Worm (Caenorhabditis elegans) whole organism, late embryonic: ENCODE results near the gene aqp-5.

Experiments
- C08G9.2 ChIP-seq: sonication (generic microtip); optimal IDR thresholded peaks from 2 replicates; lab custom pipeline; 2016; ENCODE audit warnings: mild to moderate bottlenecking, missing genetic modification characterization, moderate library complexity, missing compliant biosample characterization
- T23F11.4 ChIP-seq: fragments of 200-800 bp; sonication (Bioruptor generic); optimal IDR thresholded peaks from 2 replicates; lab custom pipeline; 2018; ENCODE audit warnings: mild to moderate bottlenecking, missing genetic modification characterization, missing compliant biosample characterization
- ama-1 ChIP-seq: fragments of 150-350 bp; optimal IDR thresholded peaks from 2 replicates; lab custom pipeline; 2014
- ceh-19 ChIP-seq: fragments of 200-800 bp; sonication (Bioruptor generic); optimal IDR thresholded peaks from 2 replicates; lab custom pipeline; 2018; ENCODE audit warnings: mild to moderate bottlenecking, missing genetic modification characterization, missing compliant biosample characterization
- ceh-2 ChIP-seq: sonication (generic microtip); optimal IDR thresholded peaks from 2 replicates; lab custom pipeline; 2016; ENCODE audit warnings: missing genotype, missing genetic modification characterization, missing compliant biosample characterization
- ceh-24 ChIP-seq: sonication (generic microtip); optimal IDR thresholded peaks from 2 replicates; lab custom pipeline; 2016; ENCODE audit warnings: mild to moderate bottlenecking, missing genetic modification characterization, missing compliant biosample characterization
- ceh-34 ChIP-seq: sonication (generic microtip); optimal IDR thresholded peaks from 2 replicates; lab custom pipeline; 2016; ENCODE audit warnings: mild to moderate bottlenecking, missing genetic modification characterization, missing compliant biosample characterization
- ceh-48 ChIP-seq: sonication (generic microtip); optimal IDR thresholded peaks from 2 replicates; lab custom pipeline; 2016; ENCODE audit warnings: missing genetic modification characterization, inconsistent platforms, missing compliant biosample characterization
- ceh-6 ChIP-seq: fragments of 200-800 bp; sonication (Bioruptor generic); optimal IDR thresholded peaks from 2 replicates; lab custom pipeline; 2018; ENCODE audit warnings: mild to moderate bottlenecking, missing genetic modification characterization, missing compliant biosample characterization
- ceh-9 ChIP-seq: sonication (generic microtip); optimal IDR thresholded peaks from 2 replicates; lab custom pipeline; 2016; ENCODE audit warnings: mild to moderate bottlenecking, missing genetic modification characterization, inconsistent platforms, missing compliant biosample characterization
- che-1 ChIP-seq: sonication (generic microtip); optimal IDR thresholded peaks from 2 replicates; lab custom pipeline; 2016; ENCODE audit warnings: mild to moderate bottlenecking, missing genetic modification characterization, missing compliant biosample characterization
- dmd-4 ChIP-seq: sonication (generic microtip); optimal IDR thresholded peaks from 2 replicates; lab custom pipeline; 2016; ENCODE audit warnings: borderline replicate concordance, missing genetic modification characterization, missing compliant biosample characterization
- dve-1 ChIP-seq: sonication (generic microtip); optimal IDR thresholded peaks from 2 replicates; lab custom pipeline; 2017; ENCODE audit warnings: antibody characterized with exemption, mild to moderate bottlenecking, missing genetic modification characterization, missing compliant biosample characterization
- ets-4 ChIP-seq: sonication (generic microtip); optimal IDR thresholded peaks from 2 replicates; lab custom pipeline; 2016; ENCODE audit warnings: missing genetic modification characterization, missing compliant biosample characterization
- eyg-1 ChIP-seq: sonication (generic microtip); optimal IDR thresholded peaks from 2 replicates; lab custom pipeline; 2016; ENCODE audit warnings: missing genotype, missing genetic modification characterization, missing compliant biosample characterization
- fax-1 ChIP-seq: sonication (generic microtip); optimal IDR thresholded peaks from 2 replicates; lab custom pipeline; 2016; ENCODE audit warnings: missing genotype, missing genetic modification characterization, missing compliant biosample characterization
- gmeb-2 ChIP-seq: sonication (generic microtip); optimal IDR thresholded peaks from 2 replicates; lab custom pipeline; 2016; ENCODE audit warnings: missing genetic modification characterization, inconsistent platforms, missing compliant biosample characterization
- hlh-13 ChIP-seq: fragments of 200-800 bp; sonication (Bioruptor generic); optimal IDR thresholded peaks from 2 replicates; lab custom pipeline; 2018; ENCODE audit warnings: mild to moderate bottlenecking, missing genetic modification characterization, missing compliant biosample characterization
- hlh-15 ChIP-seq: sonication (generic microtip); optimal IDR thresholded peaks from 2 replicates; lab custom pipeline; 2016; ENCODE audit warnings: missing genetic modification characterization, missing compliant biosample characterization
- hlh-30 ChIP-seq: sonication (generic microtip); optimal IDR thresholded peaks from 2 replicates; lab custom pipeline; 2017; ENCODE audit warnings: antibody characterized with exemption, missing genetic modification characterization, missing compliant biosample characterization; ENCODE audit not compliant: insufficient read depth
- lim-6 ChIP-seq: sonication (generic microtip); optimal IDR thresholded peaks from 2 replicates; lab custom pipeline; 2016; ENCODE audit warnings: missing genetic modification characterization, missing compliant biosample characterization
- madf-2 ChIP-seq: sonication (generic microtip); optimal IDR thresholded peaks from 2 replicates; lab custom pipeline; 2017; ENCODE audit warnings: missing genetic modification characterization, missing compliant biosample characterization
- nhr-11 ChIP-seq: fragments of 150-350 bp; optimal IDR thresholded peaks from 2 replicates; lab custom pipeline; 2014; ENCODE audit warnings: missing biosample characterization, missing genetic modification characterization
- odd-2 ChIP-seq: sonication (generic microtip); optimal IDR thresholded peaks from 2 replicates; lab custom pipeline; 2017; ENCODE audit warnings: antibody characterized with exemption, mild to moderate bottlenecking, missing genetic modification characterization, missing compliant biosample characterization
- pat-9 ChIP-seq: fragments of 200-800 bp; sonication (Bioruptor generic); optimal IDR thresholded peaks from 2 replicates; lab custom pipeline; 2018; ENCODE audit warnings: mild to moderate bottlenecking, missing genetic modification characterization, moderate library complexity, missing compliant biosample characterization
- pax-1 ChIP-seq: fragments of 150-350 bp; optimal IDR thresholded peaks from 2 replicates; lab custom pipeline; 2014; ENCODE audit warnings: missing biosample characterization, missing genetic modification characterization
- pha-4 ChIP-seq: fragments of 150-350 bp; optimal IDR thresholded peaks from 2 replicates; lab custom pipeline; 2018; ENCODE audit warnings: missing biosample characterization, missing genetic modification reagents, missing genetic modification characterization
- pqm-1 ChIP-seq: sonication (generic microtip); optimal IDR thresholded peaks from 2 replicates; lab custom pipeline; 2016; ENCODE audit warnings: missing genetic modification characterization, missing compliant biosample characterization
- ref-2 ChIP-seq: sonication (generic microtip); optimal IDR thresholded peaks from 2 replicates; lab custom pipeline; 2016; ENCODE audit warnings: missing genetic modification characterization, missing compliant biosample characterization
- rnt-1 ChIP-seq: sonication (generic microtip); optimal IDR thresholded peaks from 2 replicates; lab custom pipeline; 2016; ENCODE audit warnings: missing genetic modification characterization, missing compliant biosample characterization
- sox-4 ChIP-seq: sonication (generic microtip); optimal IDR thresholded peaks from 2 replicates; lab custom pipeline; 2017; ENCODE audit warnings: mild to moderate bottlenecking, missing genetic modification characterization, inconsistent platforms, missing compliant biosample characterization
- syd-9 ChIP-seq: sonication (generic microtip); optimal IDR thresholded peaks from 2 replicates; lab custom pipeline; 2016; ENCODE audit warnings: mild to moderate bottlenecking, missing genetic modification characterization, moderate library complexity, missing compliant biosample characterization
- tbx-2 ChIP-seq: sonication (generic microtip); optimal IDR thresholded peaks from 2 replicates; lab custom pipeline; 2016; ENCODE audit warnings: missing genetic modification characterization, missing compliant biosample characterization
- unc-42 ChIP-seq: sonication (generic microtip); optimal IDR thresholded peaks from 2 replicates; lab custom pipeline; 2016; ENCODE audit warnings: missing genotype, missing genetic modification characterization, missing compliant biosample characterization
- zip-5 ChIP-seq: sonication (generic microtip); optimal IDR thresholded peaks from 2 replicates; lab custom pipeline; 2016; ENCODE audit warnings: missing genetic modification characterization, missing compliant biosample characterization
- ztf-16 ChIP-seq: sonication (generic microtip); optimal IDR thresholded peaks from 2 replicates; lab custom pipeline; 2017; ENCODE audit warnings: missing genetic modification characterization, missing compliant biosample characterization

The aqp-5 gene

ce11 chrV:10469845-10470244 is 21.7 kb upstream of the aqp-5 start:
- TF ChIP-seq tbx-2 (tag; lab: Kevin White, UChicago), result no peak
- TF ChIP-seq pha-4 (tag; lab: Kevin White, UChicago), result no peak
- no peak for TF ChIP-seq fax-1 (tag; lab: Kevin White, UChicago)
- no peak for TF ChIP-seq sox-4
- TF ChIP-seq hlh-30, result no peak
- TF ChIP-seq ztf-16 (tag; lab: Kevin White, UChicago), result no peak
- no peak for TF ChIP-seq nhr-11 (tag; lab: Kevin White, UChicago)
- no peak for TF ChIP-seq T23F11.4
- no peak for TF ChIP-seq ets-4 (tag; lab: Kevin White, UChicago)
- TF ChIP-seq rnt-1 (tag; lab: Kevin White, UChicago), result no peak

ce11 chrV:10471007-10471406 is 20.5 kb upstream of the aqp-5 start:
- TF ChIP-seq ceh-9 (tag; lab: Kevin White, UChicago), result no peak
- TF ChIP-seq, all 69 proteins: peak for 0

- TF ChIP-seq ceh-34 (tag; lab: Kevin White, UChicago), result no peak
- TF ChIP-seq ceh-6 (GFP tag; lab: Kevin White, UChicago), result no peak
- no peak for TF ChIP-seq dmd-4
- no peak for TF ChIP-seq hlh-15 (tag; lab: Kevin White, UChicago)
- no peak for TF ChIP-seq ceh-24 (tag; lab: Kevin White, UChicago)
- no peak for TF ChIP-seq lim-6 (tag; lab: Kevin White, UChicago)
- TF ChIP-seq unc-42, result no peak
- no peak for TF ChIP-seq eyg-1 (tag; lab: Kevin White, UChicago)
- no peak for TF ChIP-seq pat-9 (tag; lab: Kevin White, UChicago)
- no peak for TF ChIP-seq pax-1 (tag; lab: Kevin White, UChicago)
- no peak for TF ChIP-seq ceh-19 (GFP tag; lab: Kevin White, UChicago)
- TF ChIP-seq zip-5 (tag; lab: Kevin White, UChicago), result no peak
- TF ChIP-seq pha-4 (tag; lab: Kevin White, UChicago), result no peak
- TF ChIP-seq ref-2 (tag; lab: Kevin White, UChicago), result no peak
- no peak for TF ChIP-seq syd-9 (tag; lab: Kevin White, UChicago)
- no peak for TF ChIP-seq madf-2 (tag; lab: Kevin White, UChicago)
- no peak for TF ChIP-seq ceh-48 (tag; lab: Kevin White, UChicago)
- TF ChIP-seq che-1 (tag; lab: Kevin White, UChicago), result no peak
Observed at ce11 chrV:10472901-10473774, 18.4 kb upstream of the aqp-5 start.

ce11 chrV:10474040-10474439 is 17.5 kb upstream of the aqp-5 start:
- TF ChIP-seq ama-1 (lab: Kevin White, UChicago) (no peak), pqm-1 (tag; lab: Kevin White, UChicago) (no peak), odd-2 (tag; lab: Kevin White, UChicago) (no peak), ceh-2 (tag; lab: Kevin White, UChicago) (no peak), dve-1 (tag; lab: Kevin White, UChicago) (no peak), gmeb-2 (no peak), ceh-6 (GFP tag; lab: Kevin White, UChicago) (no peak), ref-2 (tag; lab: Kevin White, UChicago) (no peak), C08G9.2 (no peak), hlh-15 (tag; lab: Kevin White, UChicago) (no peak), dmd-4 (no peak), hlh-13 (GFP tag; lab: Kevin White, UChicago) (no peak)
